Fruit fly (Drosophila melanogaster) whole organism, wandering third instar larva: ENCODE measurements around the gene mask.
A peak's percentile ranks its signal among the peaks of the same experiment; 100 is the strongest.

ENCODE experiments used
- Abd-B ChIP-seq: fragments of >200 bp; optimal IDR thresholded peaks from 2 replicates; lab custom pipeline; 2017; ENCODE audit warnings: missing biosample characterization, missing genetic modification characterization
- CG32264 ChIP-seq: fragments of 200-800 bp; sonication (Bioruptor generic); optimal IDR thresholded peaks from 2 replicates; lab custom pipeline; 2016; ENCODE audit warnings: missing biosample characterization, missing genetic modification characterization
- CG9705 ChIP-seq: fragments of 200-800 bp; sonication (Bioruptor generic); optimal IDR thresholded peaks from 2 replicates; lab custom pipeline; 2018; ENCODE audit warnings: missing biosample characterization, mild to moderate bottlenecking, missing genetic modification characterization
- CrebA ChIP-seq: fragments of 200-800 bp; sonication (Bioruptor generic); optimal IDR thresholded peaks from 2 replicates; lab custom pipeline; 2016; ENCODE audit warnings: missing biosample characterization, mild to moderate bottlenecking, missing genetic modification characterization, borderline replicate concordance
- Dfd ChIP-seq: fragments of >200 bp; optimal IDR thresholded peaks from 2 replicates; lab custom pipeline; 2017; ENCODE audit warnings: missing biosample characterization, missing genetic modification characterization
- Dif ChIP-seq: fragments of 200-275, 200-300 bp; sonication (Bioruptor generic); optimal IDR thresholded peaks from 2 replicates; lab custom pipeline; 2018; ENCODE audit warnings: missing biosample characterization, missing genetic modification characterization; ENCODE audit not compliant: partially characterized antibody
- GATAd ChIP-seq: sonication (Bioruptor generic); optimal IDR thresholded peaks from 2 replicates; lab custom pipeline; 2016; ENCODE audit warnings: missing biosample characterization, missing genetic modification characterization
- Hnf4 ChIP-seq: fragments of 200-800 bp; sonication (Bioruptor generic); optimal IDR thresholded peaks from 2 replicates; lab custom pipeline; 2016; ENCODE audit warnings: missing biosample characterization, mild to moderate bottlenecking, missing genetic modification characterization
- Hr78 ChIP-seq: fragments of >200 bp; optimal IDR thresholded peaks from 2 replicates; lab custom pipeline; 2017; ENCODE audit warnings: missing biosample characterization, missing genetic modification characterization
- Hr83 ChIP-seq: fragments of 200-300 bp; sonication (Bioruptor generic); optimal IDR thresholded peaks from 2 replicates; lab custom pipeline; 2016; ENCODE audit warnings: missing biosample characterization, mild to moderate bottlenecking, missing genetic modification characterization, moderate library complexity; ENCODE audit not compliant: poor library complexity, severe bottlenecking
- Jra ChIP-seq: sonication (Bioruptor generic); optimal IDR thresholded peaks from 2 replicates; lab custom pipeline; 2016; ENCODE audit warnings: missing biosample characterization, missing genetic modification characterization
- Mio ChIP-seq: sonication (Bioruptor generic); optimal IDR thresholded peaks from 2 replicates; lab custom pipeline; 2016; ENCODE audit warnings: missing biosample characterization, missing genetic modification characterization
- Myc ChIP-seq: fragments of >200 bp; optimal IDR thresholded peaks from 2 replicates; lab custom pipeline; 2017
- N ChIP-seq: fragments of >200 bp; optimal IDR thresholded peaks from 2 replicates; lab custom pipeline; 2018; ENCODE audit warnings: missing biosample characterization, missing external identifiers, missing genetic modification characterization
- OdsH ChIP-seq: fragments of 200-800 bp; sonication (Bioruptor generic); optimal IDR thresholded peaks from 2 replicates; lab custom pipeline; 2016; ENCODE audit warnings: missing biosample characterization, mild to moderate bottlenecking, missing genetic modification characterization
- Rel ChIP-seq, 2 experiments: fragments of 200-800 bp; sonication (Bioruptor generic) in 1 of 2; optimal IDR thresholded peaks; 2 replicates in 1 of 2; 3 replicates in 1 of 2; lab custom pipeline; 2016 to 2019; ENCODE audit warnings: mild to moderate bottlenecking in 2 of 2, missing biosample characterization in 2 of 2, missing genetic modification characterization in 2 of 2, moderate library complexity in 1 of 2
- Sp1 ChIP-seq: fragments of 200-800 bp; sonication (Bioruptor generic); optimal IDR thresholded peaks from 3 replicates; lab custom pipeline; 2019; ENCODE audit warnings: missing biosample characterization, mild to moderate bottlenecking, missing genetic modification characterization, moderate library complexity
- Vsx2 ChIP-seq: fragments of 200-300, 225-300 bp; sonication (Bioruptor generic); optimal IDR thresholded peaks from 2 replicates; lab custom pipeline; 2018; ENCODE audit warnings: missing biosample characterization, missing genetic modification characterization; ENCODE audit not compliant: partially characterized antibody
- br ChIP-seq: fragments of 200-800 bp; sonication (Bioruptor generic); optimal IDR thresholded peaks from 2 replicates; lab custom pipeline; 2016; ENCODE audit warnings: missing biosample characterization, missing genetic modification characterization
- brk ChIP-seq: fragments of 200-800 bp; sonication (Bioruptor generic); optimal IDR thresholded peaks from 2 replicates; lab custom pipeline; 2016; ENCODE audit warnings: missing biosample characterization, mild to moderate bottlenecking, missing genetic modification characterization
- dl ChIP-seq, 2 experiments: fragments of 175-275, 200-275 bp in 1 of 2; fragments of 200-275 bp in 1 of 2; sonication (Bioruptor generic); optimal IDR thresholded peaks; lab custom pipeline; 2018; ENCODE audit warnings: mild to moderate bottlenecking in 2 of 2, missing biosample characterization in 2 of 2, missing genetic modification characterization in 2 of 2, moderate library complexity in 2 of 2; ENCODE audit not compliant: partially characterized antibody in 2 of 2, insufficient read depth in 1 of 2
- dsf ChIP-seq: sonication (Bioruptor generic); optimal IDR thresholded peaks from 2 replicates; lab custom pipeline; 2016; ENCODE audit warnings: missing biosample characterization, missing genetic modification characterization, borderline replicate concordance
- foxo ChIP-seq, 2 experiments: fragments of 200-800 bp; sonication (Bioruptor generic); optimal IDR thresholded peaks; 2 replicates in 1 of 2; 3 replicates in 1 of 2; lab custom pipeline; 2016 to 2017; ENCODE audit warnings: missing biosample characterization in 2 of 2, missing genetic modification characterization in 2 of 2
- fru ChIP-seq: fragments of 200-800 bp; sonication (Bioruptor generic); optimal IDR thresholded peaks from 3 replicates; lab custom pipeline; 2016; ENCODE audit warnings: missing biosample characterization, mild to moderate bottlenecking, missing genetic modification characterization
- h ChIP-seq: fragments of 200-800 bp; sonication (Bioruptor generic); optimal IDR thresholded peaks from 3 replicates; lab custom pipeline; 2016; ENCODE audit warnings: missing biosample characterization, mild to moderate bottlenecking, missing genetic modification characterization
- jim ChIP-seq: fragments of 175-275, 200-325 bp; sonication (Bioruptor generic); optimal IDR thresholded peaks from 2 replicates; lab custom pipeline; 2016; ENCODE audit warnings: missing biosample characterization, mild to moderate bottlenecking, missing genetic modification characterization
- lola ChIP-seq: fragments of >200 bp; optimal IDR thresholded peaks from 2 replicates; lab custom pipeline; 2017; ENCODE audit warnings: missing biosample characterization, missing genetic modification characterization
- pan ChIP-seq: fragments of >200 bp; optimal IDR thresholded peaks from 2 replicates; lab custom pipeline; 2017
- psq ChIP-seq: fragments of 200-800 bp; sonication (Bioruptor generic); optimal IDR thresholded peaks from 3 replicates; lab custom pipeline; 2017; ENCODE audit warnings: missing biosample characterization, mild to moderate bottlenecking, missing genetic modification characterization, moderate library complexity
- rgr ChIP-seq: fragments of 200-800 bp; sonication (Bioruptor generic); optimal IDR thresholded peaks from 3 replicates; lab custom pipeline; 2016; ENCODE audit warnings: missing biosample characterization, mild to moderate bottlenecking, missing genetic modification characterization
- sage ChIP-seq: fragments of 200-800 bp; sonication (Bioruptor generic); optimal IDR thresholded peaks from 2 replicates; lab custom pipeline; 2016; ENCODE audit warnings: missing biosample characterization, mild to moderate bottlenecking, missing genetic modification characterization
- sv ChIP-seq: fragments of 200-800 bp; sonication (Bioruptor generic); optimal IDR thresholded peaks from 3 replicates; lab custom pipeline; 2016; ENCODE audit warnings: missing biosample characterization, missing genetic modification characterization
- tai ChIP-seq: sonication (Bioruptor generic); optimal IDR thresholded peaks from 2 replicates; lab custom pipeline; 2016; ENCODE audit warnings: missing biosample characterization, missing genetic modification characterization
- usp ChIP-seq: fragments of >200 bp; optimal IDR thresholded peaks from 2 replicates; lab custom pipeline; 2017; ENCODE audit warnings: missing biosample characterization, missing genetic modification characterization
- woc ChIP-seq: sonication (Bioruptor generic); optimal IDR thresholded peaks from 2 replicates; lab custom pipeline; 2016; ENCODE audit warnings: missing biosample characterization, mild to moderate bottlenecking, missing genetic modification characterization

mask gene

DNA sequence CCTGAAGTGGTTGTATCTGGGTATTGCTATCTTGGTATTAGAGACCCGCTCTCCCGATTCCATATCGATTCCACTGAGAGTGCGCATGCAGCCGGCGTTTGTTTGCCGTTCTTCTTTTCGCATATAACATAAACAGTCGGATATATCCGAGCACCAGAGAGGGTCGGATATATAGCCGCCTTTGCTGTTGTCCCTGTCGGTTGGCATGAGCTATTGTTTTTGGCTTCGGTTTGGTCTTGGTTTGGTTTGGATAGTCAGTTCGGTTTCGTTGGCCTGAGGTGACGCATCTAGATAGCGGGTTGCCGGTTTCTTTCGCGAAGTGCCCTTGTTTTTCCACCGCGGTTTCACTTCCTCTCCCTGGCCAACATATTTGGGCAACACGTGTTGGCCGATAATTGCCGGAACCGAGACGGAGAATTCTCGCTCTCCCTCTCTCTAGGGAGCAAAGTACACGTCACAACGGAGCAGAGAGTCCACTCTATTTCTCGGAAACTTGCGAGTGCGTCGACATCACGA is 42.5 kb downstream of the mask start, which contains the start of gene Orct2:
TSS of gene Orct2 (plus strand) at position 255 of the 516 bp plus-strand sequence.
- TF ChIP-seq dl (GFP tag; optimal IDR thresholded peaks at IDR 0.05; lab: Kevin White, UChicago; ENCODE audit: insufficient read depth in 1 of 2, partially characterized antibody in 2 of 2) = peak; percentile 6 to 11
- TF ChIP-seq foxo (GFP tag; optimal IDR thresholded peaks at IDR 0.05; lab: Kevin White, UChicago) = peak in 1 of 2 experiments; percentile 22
- no peak for TF ChIP-seq dsf (GFP tag; lab: Kevin White, UChicago)
- TF ChIP-seq fru (GFP tag; lab: Kevin White, UChicago) = no peak
- no peak for TF ChIP-seq CG32264 (GFP tag; lab: Kevin White, UChicago)
- TF ChIP-seq Hnf4 = peak; percentile 74
- no peak for TF ChIP-seq CrebA
- no peak for TF ChIP-seq Mio (GFP tag; lab: Kevin White, UChicago)
- peak; percentile 55 for TF ChIP-seq Dif
- no peak for TF ChIP-seq CG9705 (GFP tag; lab: Kevin White, UChicago)
- TF ChIP-seq h = peak; percentile 37
- no peak for TF ChIP-seq Myc (lab: Kevin White, UChicago)
- TF ChIP-seq pan = no peak
- TF ChIP-seq N = no peak
- TF ChIP-seq sage (GFP tag; lab: Kevin White, UChicago) = no peak
- no peak for TF ChIP-seq tai (GFP tag; lab: Kevin White, UChicago)
- TF ChIP-seq br = peak; percentile 40
- no peak for TF ChIP-seq GATAd (GFP tag; lab: Kevin White, UChicago)
- TF ChIP-seq psq = peak; percentile 45
- TF ChIP-seq Abd-B (GFP tag; lab: Kevin White, UChicago) = no peak
- TF ChIP-seq OdsH (GFP tag; lab: Kevin White, UChicago) = no peak
- no peak for TF ChIP-seq Hr83 (GFP tag; lab: Kevin White, UChicago)
- no peak for TF ChIP-seq Rel (GFP tag; optimal IDR thresholded peaks at IDR 0.05; lab: Kevin White, UChicago)
- TF ChIP-seq Rel (tag; optimal IDR thresholded peaks at IDR 0.05; lab: Kevin White, UChicago) = peak; percentile 18
- TF ChIP-seq Dfd (GFP tag; lab: Kevin White, UChicago) = no peak
- TF ChIP-seq jim = no peak
- TF ChIP-seq rgr = peak; percentile 12
- TF ChIP-seq Jra (GFP tag; lab: Kevin White, UChicago) = peak; percentile 69
- TF ChIP-seq woc (GFP tag; lab: Kevin White, UChicago) = no peak
- no peak for TF ChIP-seq Hr78 (GFP tag; lab: Kevin White, UChicago)
- peak; percentile 28 for TF ChIP-seq Sp1 (GFP tag; lab: Kevin White, UChicago)
- no peak for TF ChIP-seq usp
- no peak for TF ChIP-seq sv (GFP tag; lab: Kevin White, UChicago)
- TF ChIP-seq brk (GFP tag; lab: Kevin White, UChicago) = no peak

DNA sequence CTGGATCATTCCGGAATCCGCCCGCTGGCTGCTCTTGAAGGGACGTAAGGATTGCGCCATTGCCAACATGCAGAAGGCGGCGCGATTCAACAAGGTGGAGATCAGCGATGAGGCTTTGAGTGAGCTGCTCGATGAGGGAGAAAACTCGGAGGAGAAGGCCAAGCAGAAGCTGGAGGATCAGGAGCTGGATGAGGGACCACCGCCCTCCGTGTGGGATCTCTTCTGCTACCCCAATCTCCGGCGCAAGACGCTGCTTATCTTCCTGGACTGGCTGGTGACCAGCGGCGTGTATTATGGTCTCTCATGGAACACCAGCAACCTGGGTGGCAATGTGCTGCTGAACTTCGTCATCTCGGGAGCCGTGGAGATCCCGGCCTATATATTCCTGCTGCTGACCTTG is 43.9 kb downstream of the mask start:
- TF ChIP-seq jim (no peak), lola (GFP tag; lab: Kevin White, UChicago) (no peak), h (no peak), OdsH (GFP tag; lab: Kevin White, UChicago) (no peak), Myc (lab: Kevin White, UChicago) (no peak), CG9705 (GFP tag; lab: Kevin White, UChicago) (no peak), foxo (GFP tag; optimal IDR thresholded peaks at IDR 0.05; lab: Kevin White, UChicago) (no peak), Mio (GFP tag; lab: Kevin White, UChicago) (no peak), psq (no peak), tai (GFP tag; lab: Kevin White, UChicago) (no peak), Jra (GFP tag; lab: Kevin White, UChicago) (no peak), Hnf4 (no peak), CrebA (no peak), usp (no peak), Vsx2 (GFP tag; lab: Kevin White, UChicago) (no peak), woc (GFP tag; lab: Kevin White, UChicago) (no peak)

DNA sequence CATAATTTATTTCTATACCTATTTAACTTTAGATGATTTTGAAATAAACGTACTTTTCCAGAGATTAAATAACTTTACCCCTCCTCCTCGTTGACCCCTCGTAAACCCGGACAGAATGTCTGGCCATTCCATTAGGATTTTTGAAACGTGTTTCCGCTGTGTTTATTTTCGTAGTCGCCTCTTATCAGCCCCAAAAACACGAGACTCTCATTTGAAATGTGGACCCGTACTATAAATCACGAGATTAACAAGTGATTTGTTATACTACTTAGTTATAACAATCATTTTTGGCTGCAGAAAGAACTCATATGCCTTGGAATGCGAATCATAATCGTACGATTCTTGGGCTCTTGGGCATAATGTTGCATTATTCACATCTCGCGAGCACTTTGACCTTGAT is 45.1 kb downstream of the mask start:
- TF ChIP-seq brk (GFP tag; lab: Kevin White, UChicago) (no peak), Hnf4 (no peak), Abd-B (GFP tag; lab: Kevin White, UChicago) (no peak), sage (GFP tag; lab: Kevin White, UChicago) (no peak), N (no peak), GATAd (GFP tag; lab: Kevin White, UChicago) (no peak), CG9705 (GFP tag; lab: Kevin White, UChicago) (no peak), psq (no peak), tai (GFP tag; lab: Kevin White, UChicago) (no peak), Jra (GFP tag; lab: Kevin White, UChicago) (no peak)
